Fruit fly (Drosophila melanogaster) whole organism: ENCODE measurements around the gene CG32829.

Experiments used
- Dll ChIP-seq: fragments of >200 bp; optimal IDR thresholded peaks from 2 replicates; lab custom pipeline; 2017
- EcR ChIP-seq, 2 experiments: fragments of >200 bp; optimal IDR thresholded peaks; 2 replicates each; lab custom pipeline; 2017; ENCODE audit warnings: missing biosample characterization in 2 of 2, missing genetic modification characterization in 2 of 2, missing genetic modification reagents in 2 of 2
- psq ChIP-seq: fragments of >200 bp; optimal IDR thresholded peaks from 2 replicates; lab custom pipeline; 2017
- usp ChIP-seq: fragments of >200 bp; optimal IDR thresholded peaks from 2 replicates; lab custom pipeline; 2017; ENCODE audit warnings: missing biosample characterization, missing genetic modification characterization, mixed read lengths

dm6 chr2L:6960165-6960564 lies 43.9 kb upstream of the CG32829 start, which contains the start of the genes Atac1 and Hmgcl:
- TF ChIP-seq psq (lab: Kevin White, UChicago) (no peak), usp (GFP tag; lab: Kevin White, UChicago) (no peak), Dll (lab: Kevin White, UChicago) (no peak), EcR (GFP tag; optimal IDR thresholded peaks at IDR 0.05; lab: Kevin White, UChicago) (no peak)
